Fruit fly (Drosophila melanogaster) whole organism: Measurements from ENCODE around the gene Tom40.

Source experiments
- CG8478 ChIP-seq: fragments of >200 bp; optimal IDR thresholded peaks from 2 replicates; lab custom pipeline; 2018; ENCODE audit warnings: inconsistent platforms
- Dll ChIP-seq: fragments of >200 bp; optimal IDR thresholded peaks from 2 replicates; lab custom pipeline; 2017

dm6 chrX:7693423-7693822 is 43.3 kb upstream of the Tom40 start:
- TF ChIP-seq Dll (lab: Kevin White, UChicago) (no peak), CG8478 (lab: Kevin White, UChicago) (no peak)
